Worm (Caenorhabditis elegans): ENCODE measurements around the gene vps-16.

vps-16 gene

ce11 chrIII:6420201-6420600, 12.8 kb upstream of the vps-16 start (continued):
- peak in 1 of 2 experiments; percentile 31 for TF ChIP-seq unc-62 (GFP tag; optimal IDR thresholded peaks at IDR 0.05 in 1 of 2)
- no peak for TF ChIP-seq unc-62 (tag; optimal IDR thresholded peaks at IDR 0.05)
- no peak for TF ChIP-seq set-16 (GFP tag; IDR thresholded peaks at IDR 0.05)
- TF ChIP-seq nhr-6 (tag; optimal IDR thresholded peaks at IDR 0.05): no peak
- TF ChIP-seq hlh-11 (tag; optimal IDR thresholded peaks at IDR 0.05): peak; percentile 60
- TF ChIP-seq ama-1 (optimal IDR thresholded peaks at IDR 0.05): no peak
- no peak for TF ChIP-seq Y5F2A.4 (GFP tag; optimal IDR thresholded peaks at IDR 0.05)
- no peak for TF ChIP-seq saeg-2 (GFP tag; IDR thresholded peaks at IDR 0.05)
- no peak for TF ChIP-seq F10B5.3 (tag; optimal IDR thresholded peaks at IDR 0.05)
- TF ChIP-seq daf-8 (GFP tag; IDR thresholded peaks at IDR 0.05): no peak
- no peak for TF ChIP-seq egl-27 (tag; optimal IDR thresholded peaks at IDR 0.05)

- TF ChIP-seq dve-1 (tag; optimal IDR thresholded peaks at IDR 0.05; ENCODE audit: insufficient read depth) (peak; percentile 88), mdt-29 (GFP tag; IDR thresholded peaks at IDR 0.05) (peak; percentile 86), ceh-20 (GFP tag; IDR thresholded peaks at IDR 0.05) (peak; percentile 90), T26A8.4 (GFP tag; IDR thresholded peaks at IDR 0.05) (peak; percentile 93), cey-2 (tag; optimal IDR thresholded peaks at IDR 0.05; ENCODE audit: borderline replicate concordance, insufficient read depth) (no peak), tra-1 (GFP tag; IDR thresholded peaks at IDR 0.05) (peak; percentile 94), rbr-2 (tag; optimal IDR thresholded peaks at IDR 0.05) (peak; percentile 84), duxl-1 (tag; optimal IDR thresholded peaks at IDR 0.05; ENCODE audit: poor library complexity) (peak; percentile 46), nhr-28 (tag; optimal IDR thresholded peaks at IDR 0.05) (peak; percentile 86), ctbp-1 (GFP tag; IDR thresholded peaks at IDR 0.05) (peak; percentile 56; the same call in 1 of the 2 replicates), Y105C5A.15 (GFP tag; IDR thresholded peaks at IDR 0.05) (0 out of 2 replicates have a peak, but pooled peaks have one; percentile 25), T20F7.1 (GFP tag; optimal IDR thresholded peaks at IDR 0.05) (peak; percentile 76), lir-3 (tag; optimal IDR thresholded peaks at IDR 0.05) (no peak), arid-1 (GFP tag; conservative IDR thresholded peaks at IDR 0.05) (peak; percentile 78; the same call in 1 of the 2 replicates), ZK546.5 (tag; optimal IDR thresholded peaks at IDR 0.05) (no peak), ces-1 (GFP tag; optimal IDR thresholded peaks at IDR 0.05) (no peak), F26F4.8 (GFP tag; conservative IDR thresholded peaks at IDR 0.05) (no peak), F49E8.2 (tag; optimal IDR thresholded peaks at IDR 0.05; ENCODE audit: borderline replicate concordance) (no peak), daf-12 (tag; optimal IDR thresholded peaks at IDR 0.05) (no peak), mes-2 (tag; optimal IDR thresholded peaks at IDR 0.05; ENCODE audit: poor library complexity, severe bottlenecking) (peak; percentile 55), aly-2 (tag; optimal IDR thresholded peaks at IDR 0.05) (no peak), egl-43 (GFP tag; IDR thresholded peaks at IDR 0.05) (peak; percentile 88), ceh-62 (tag; optimal IDR thresholded peaks at IDR 0.05) (no peak), fos-1 (tag; optimal IDR thresholded peaks at IDR 0.05) (no peak), saeg-2 (GFP tag; IDR thresholded peaks at IDR 0.05) (peak; percentile 93), daf-19 (GFP tag; conservative IDR thresholded peaks at IDR 0.05) (no peak), zfp-2 (tag; optimal IDR thresholded peaks at IDR 0.05) (no peak), zag-1 (tag; optimal IDR thresholded peaks at IDR 0.05) (no peak), nhr-102 (tag; optimal IDR thresholded peaks at IDR 0.05) (peak; percentile 92), ceh-28 (tag; optimal IDR thresholded peaks at IDR 0.05) (no peak), nhr-237 (tag; optimal IDR thresholded peaks at IDR 0.05) (no peak), fkh-10 (GFP tag; optimal IDR thresholded peaks at IDR 0.05) (no peak), nhr-111 (GFP tag; optimal IDR thresholded peaks at IDR 0.05) (no peak), spr-1 (tag; optimal IDR thresholded peaks at IDR 0.05) (peak; percentile 72), dmd-9 (GFP tag; IDR thresholded peaks at IDR 0.05) (peak; percentile 73; the same call in 1 of the 2 replicates), ztf-7 (tag; optimal IDR thresholded peaks at IDR 0.05) (no peak), pqm-1 (tag; optimal IDR thresholded peaks at IDR 0.05) (no peak), F37D6.2 (tag; optimal IDR thresholded peaks at IDR 0.05) (peak; percentile 39), ceh-32 (tag; optimal IDR thresholded peaks at IDR 0.05; ENCODE audit: poor library complexity) (no peak), dmd-6 (GFP tag; IDR thresholded peaks at IDR 0.05) (peak; percentile 98), lin-29 (GFP tag; IDR thresholded peaks at IDR 0.05) (no peak)
These were observed 12.0 kb upstream of the vps-16 start for ce11 chrIII:6420995-6421404.
